Worm (Caenorhabditis elegans) whole organism, mixed stage, embryonic: Measurements from ENCODE around the gene F32E10.9.

Experiments used
- M03D4.4 ChIP-seq: sonication (generic microtip); optimal IDR thresholded peaks from 2 replicates; lab custom pipeline; 2017; ENCODE audit warnings: mild to moderate bottlenecking, missing genetic modification characterization, missing compliant biosample characterization
- bed-3 ChIP-seq: fragments of 200-800 bp; sonication (Bioruptor generic); optimal IDR thresholded peaks from 3 replicates; lab custom pipeline; 2018; ENCODE audit warnings: mild to moderate bottlenecking, missing genetic modification characterization, moderate library complexity, missing compliant biosample characterization
- ceh-39 ChIP-seq: fragments of 150-350 bp; optimal IDR thresholded peaks from 2 replicates; lab custom pipeline; 2014; ENCODE audit warnings: missing biosample characterization, missing genetic modification characterization
- ceh-43 ChIP-seq: fragments of 200-800 bp; sonication (Bioruptor generic); optimal IDR thresholded peaks from 2 replicates; lab custom pipeline; 2018; ENCODE audit warnings: mild to moderate bottlenecking, missing genetic modification characterization, moderate library complexity, missing compliant biosample characterization
- ceh-83 ChIP-seq: fragments of 200-800 bp; sonication (Bioruptor generic); optimal IDR thresholded peaks from 2 replicates; lab custom pipeline; 2018; ENCODE audit warnings: mild to moderate bottlenecking, missing genetic modification characterization, missing compliant biosample characterization
- ces-1 ChIP-seq: fragments of 150-350 bp; optimal IDR thresholded peaks from 2 replicates; lab custom pipeline; 2014; ENCODE audit warnings: missing biosample characterization, missing genetic modification reagents, missing genetic modification characterization
- cnd-1 ChIP-seq: fragments of 200-800 bp; sonication (Bioruptor generic); optimal IDR thresholded peaks from 2 replicates; lab custom pipeline; 2018; ENCODE audit warnings: mild to moderate bottlenecking, missing genetic modification characterization, missing compliant biosample characterization
- drap-1 ChIP-seq: fragments of 200-800 bp; sonication (Bioruptor generic); optimal IDR thresholded peaks from 3 replicates; lab custom pipeline; 2018; ENCODE audit warnings: mild to moderate bottlenecking, missing genetic modification characterization, missing compliant biosample characterization
- elt-1 ChIP-seq: sonication (generic microtip); optimal IDR thresholded peaks from 2 replicates; lab custom pipeline; 2017; ENCODE audit warnings: missing genetic modification characterization, mild to moderate bottlenecking, missing compliant biosample characterization, antibody characterized with exemption, moderate library complexity, borderline replicate concordance; ENCODE audit not compliant: insufficient read depth
- flh-1 ChIP-seq: fragments of 200-800 bp; sonication (Bioruptor generic); optimal IDR thresholded peaks from 2 replicates; lab custom pipeline; 2018; ENCODE audit warnings: mild to moderate bottlenecking, missing genetic modification characterization, moderate library complexity, missing compliant biosample characterization
- ham-2 ChIP-seq: fragments of 200-800 bp; sonication (Bioruptor generic); optimal IDR thresholded peaks from 2 replicates; lab custom pipeline; 2018; ENCODE audit warnings: mild to moderate bottlenecking, missing genetic modification characterization, missing compliant biosample characterization
- hlh-1 ChIP-seq: fragments of 150-350 bp; optimal IDR thresholded peaks from 2 replicates; lab custom pipeline; 2014; ENCODE audit warnings: missing biosample characterization, missing genetic modification reagents, missing genetic modification characterization
- lin-13 ChIP-seq: fragments of 150-350 bp; optimal IDR thresholded peaks from 2 replicates; lab custom pipeline; 2014; ENCODE audit warnings: missing biosample characterization, missing genetic modification characterization
- lin-32 ChIP-seq: fragments of 200-800 bp; sonication (Bioruptor generic); optimal IDR thresholded peaks from 2 replicates; lab custom pipeline; 2018; ENCODE audit warnings: mild to moderate bottlenecking, missing genetic modification characterization, missing compliant biosample characterization
- lsy-2 ChIP-seq: fragments of 150-350 bp; optimal IDR thresholded peaks from 2 replicates; lab custom pipeline; 2014; ENCODE audit warnings: missing biosample characterization, missing genetic modification characterization
- mep-1 ChIP-seq: fragments of 150-350 bp; optimal IDR thresholded peaks from 2 replicates; lab custom pipeline; 2017; ENCODE audit warnings: missing biosample characterization, missing genetic modification reagents, missing genetic modification characterization, inconsistent platforms
- mls-2 ChIP-seq: sonication (generic microtip); optimal IDR thresholded peaks from 2 replicates; lab custom pipeline; 2016; ENCODE audit warnings: mild to moderate bottlenecking, missing genetic modification characterization, moderate library complexity, missing compliant biosample characterization
- nhr-12 ChIP-seq: fragments of 150-350 bp; optimal IDR thresholded peaks from 2 replicates; lab custom pipeline; 2014; ENCODE audit warnings: missing biosample characterization, missing genetic modification characterization
- nhr-2 ChIP-seq: fragments of 150-350 bp; optimal IDR thresholded peaks from 2 replicates; lab custom pipeline; 2014; ENCODE audit warnings: missing biosample characterization, missing genetic modification characterization
- nhr-237 ChIP-seq: fragments of 150-350 bp; optimal IDR thresholded peaks from 2 replicates; lab custom pipeline; 2014; ENCODE audit warnings: missing biosample characterization, missing genetic modification characterization
- nhr-28 ChIP-seq: fragments of 150-350 bp; optimal IDR thresholded peaks from 2 replicates; lab custom pipeline; 2014; ENCODE audit warnings: missing biosample characterization, missing genetic modification characterization
- sem-2 ChIP-seq: fragments of 200-800 bp; sonication (Bioruptor generic); optimal IDR thresholded peaks from 2 replicates; lab custom pipeline; 2018; ENCODE audit warnings: mild to moderate bottlenecking, missing genetic modification characterization, missing compliant biosample characterization
- snpc-4 ChIP-seq: fragments of 150-350 bp; optimal IDR thresholded peaks from 2 replicates; lab custom pipeline; 2014; ENCODE audit warnings: missing biosample characterization, missing genetic modification characterization
- sptf-1 ChIP-seq: sonication (generic microtip); optimal IDR thresholded peaks from 2 replicates; lab custom pipeline; 2017; ENCODE audit warnings: mild to moderate bottlenecking, missing genetic modification characterization, moderate library complexity, missing compliant biosample characterization
- tbx-8 ChIP-seq: fragments of 200-800 bp; sonication (Bioruptor generic); optimal IDR thresholded peaks from 2 replicates; lab custom pipeline; 2018; ENCODE audit warnings: mild to moderate bottlenecking, missing genetic modification characterization, moderate library complexity, missing compliant biosample characterization
- unc-120 ChIP-seq: sonication (generic microtip); optimal IDR thresholded peaks from 2 replicates; lab custom pipeline; 2017; ENCODE audit warnings: missing genetic modification characterization, missing compliant biosample characterization; ENCODE audit not compliant: poor library complexity, severe bottlenecking
- unc-39 ChIP-seq: fragments of 150-350 bp; optimal IDR thresholded peaks from 2 replicates; lab custom pipeline; 2014; ENCODE audit warnings: missing biosample characterization, missing genetic modification characterization
- unc-62 ChIP-seq: fragments of 150-350 bp; optimal IDR thresholded peaks from 2 replicates; lab custom pipeline; 2014; ENCODE audit warnings: missing biosample characterization, missing genetic modification reagents, missing genetic modification characterization
- zip-8 ChIP-seq: fragments of 150-350 bp; optimal IDR thresholded peaks from 2 replicates; lab custom pipeline; 2014; ENCODE audit warnings: missing biosample characterization, missing genetic modification characterization
- ztf-11 ChIP-seq: fragments of 150-350 bp; optimal IDR thresholded peaks from 2 replicates; lab custom pipeline; 2014; ENCODE audit warnings: missing biosample characterization, missing genetic modification characterization

The F32E10.9 gene

DNA sequence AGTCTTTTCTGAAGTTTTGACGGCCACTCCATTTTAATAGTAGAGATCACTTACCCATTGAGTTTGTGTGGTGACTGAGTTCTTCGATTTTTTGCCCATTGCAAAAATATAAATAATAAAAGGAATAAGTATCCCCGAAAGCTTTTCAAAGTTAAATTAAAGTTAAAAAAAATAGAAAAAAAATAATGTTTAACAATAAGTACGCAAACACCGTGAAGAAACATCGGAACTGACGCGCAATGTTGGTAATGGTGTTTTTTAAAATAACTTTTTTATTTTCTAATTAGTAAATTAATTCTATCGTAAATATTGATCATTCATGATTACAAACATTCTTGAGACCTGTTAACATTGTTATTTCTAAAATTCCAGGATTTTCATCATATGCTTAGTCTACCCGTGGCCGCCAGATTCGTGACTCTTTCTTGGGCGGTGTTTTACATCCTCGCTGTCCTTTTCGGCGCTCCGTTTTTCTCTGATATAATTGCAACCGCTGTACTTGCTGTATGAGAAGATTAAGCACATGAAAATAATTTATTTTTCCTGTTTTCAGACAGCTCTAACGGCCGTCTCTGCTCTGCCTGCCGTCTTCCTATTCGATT lies 7.4 kb downstream of the F32E10.9 start, which contains the start of the genes F49E8.7, F49E8.8 and nprl-2:
F49E8.7 (minus strand) TSS at position 101 of the 602 bp plus-strand sequence.
F49E8.8 (plus strand) TSS at position 373 of the 602 bp plus-strand sequence.
nprl-2 (plus strand) TSS at position 552 of the 602 bp plus-strand sequence.
- TF ChIP-seq sem-2 (GFP tag; lab: Kevin White, UChicago) (no peak), zip-8 (tag; lab: Kevin White, UChicago) (no peak), sptf-1 (tag; lab: Kevin White, UChicago) (no peak), ceh-43 (GFP tag; lab: Kevin White, UChicago) (no peak), ceh-39 (tag; lab: Kevin White, UChicago) (no peak), flh-1 (GFP tag; lab: Kevin White, UChicago) (no peak), M03D4.4 (no peak), ztf-11 (no peak), ces-1 (no peak), unc-120 (tag; lab: Kevin White, UChicago) (no peak)
- TF ChIP-seq, all 35 proteins: peak for 0

DNA sequence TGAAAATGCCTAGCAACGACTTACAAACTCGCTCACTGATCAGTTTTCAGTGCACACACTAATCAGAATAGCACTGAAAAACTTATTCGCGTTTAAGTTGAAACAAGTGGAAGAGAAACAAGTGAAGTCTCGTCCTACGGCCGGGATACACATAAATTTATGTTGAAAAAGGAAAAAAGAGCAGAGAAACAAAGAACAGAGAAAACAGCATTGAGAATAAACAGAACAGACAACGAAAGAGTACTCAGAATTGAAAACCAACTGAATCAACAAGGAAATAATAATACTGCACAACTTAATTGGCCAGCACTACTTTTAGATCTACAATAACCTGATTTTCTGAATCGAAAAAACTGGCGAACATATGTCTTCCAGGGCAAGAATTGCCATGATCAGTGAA lies 9.4 kb downstream of the F32E10.9 start, which contains the start of gene F49E8.6:
F49E8.6 (minus strand) TSS at position 317 of the 400 bp plus-strand sequence.
- TF ChIP-seq flh-1 (GFP tag; lab: Kevin White, UChicago) (no peak), lin-13 (no peak), ztf-11 (no peak), lsy-2 (no peak), ham-2 (GFP tag; lab: Kevin White, UChicago) (no peak), unc-39 (tag; lab: Kevin White, UChicago) (no peak), nhr-2 (tag; lab: Kevin White, UChicago) (no peak), sptf-1 (tag; lab: Kevin White, UChicago) (no peak), zip-8 (tag; lab: Kevin White, UChicago) (no peak), drap-1 (GFP tag; lab: Kevin White, UChicago) (no peak), ceh-83 (GFP tag; lab: Kevin White, UChicago) (no peak), mls-2 (tag; lab: Kevin White, UChicago) (no peak), unc-62 (no peak), hlh-1 (no peak), ceh-39 (tag; lab: Kevin White, UChicago) (no peak), lin-32 (GFP tag; lab: Kevin White, UChicago) (no peak), ceh-43 (GFP tag; lab: Kevin White, UChicago) (no peak), nhr-28 (tag; lab: Kevin White, UChicago) (no peak)
- TF ChIP-seq, all 35 proteins: peak for 0

DNA sequence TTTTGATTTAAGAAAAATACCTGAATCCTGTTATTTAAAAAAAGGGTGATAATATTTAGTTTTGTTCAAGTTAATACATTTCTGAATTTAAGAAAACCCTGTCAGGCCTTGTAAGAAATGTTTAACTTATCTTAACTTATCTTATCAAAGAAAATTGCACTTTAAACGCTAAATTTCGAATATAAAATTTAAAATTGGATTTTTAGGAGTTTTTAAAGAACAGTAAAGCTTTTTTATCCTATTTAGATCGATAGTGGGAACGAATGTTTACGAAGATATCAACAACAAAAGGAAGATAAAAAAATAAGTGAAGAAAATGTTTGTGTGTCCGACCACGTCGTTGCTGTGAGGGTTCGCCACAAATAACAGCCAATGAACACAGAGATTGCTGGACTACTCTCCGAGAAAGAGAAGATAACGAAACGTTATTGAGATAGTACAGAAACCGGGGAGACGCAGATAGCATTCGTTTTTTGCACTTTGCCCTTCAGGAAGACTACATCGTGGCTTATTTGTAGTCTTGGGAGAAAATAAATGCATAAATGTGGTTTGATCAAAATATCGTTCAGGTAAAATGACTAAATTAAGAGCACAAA lies 10.7 kb downstream of the F32E10.9 start, which contains the start of gene dif-1:
dif-1 (minus strand) TSS at position 51 of the 596 bp plus-strand sequence.
- TF ChIP-seq bed-3 (no peak), nhr-12 (tag; lab: Kevin White, UChicago) (peak; percentile 90)

DNA sequence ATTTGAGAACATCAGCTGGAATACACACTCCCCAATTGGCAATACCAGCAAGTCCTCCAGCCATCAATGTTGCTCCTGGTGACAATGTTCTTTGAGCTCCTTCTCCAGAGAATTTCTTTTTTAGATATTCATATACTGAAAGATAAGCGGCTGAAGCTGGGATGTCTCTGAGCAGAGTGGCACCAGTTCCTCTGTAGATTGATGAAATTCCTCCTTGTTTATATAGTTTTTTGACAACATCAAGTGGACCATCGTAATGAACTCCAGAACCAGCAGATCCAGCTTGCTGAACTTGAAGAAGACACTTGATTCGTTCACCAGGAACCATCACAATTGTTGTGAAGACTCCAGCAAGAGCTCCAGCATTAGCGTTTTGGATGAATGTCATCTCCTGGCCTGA lies 11.7 kb downstream of the F32E10.9 start:
- TF ChIP-seq ceh-39 (tag; lab: Kevin White, UChicago) (no peak), ceh-83 (GFP tag; lab: Kevin White, UChicago) (no peak), lsy-2 (no peak), M03D4.4 (no peak)

DNA sequence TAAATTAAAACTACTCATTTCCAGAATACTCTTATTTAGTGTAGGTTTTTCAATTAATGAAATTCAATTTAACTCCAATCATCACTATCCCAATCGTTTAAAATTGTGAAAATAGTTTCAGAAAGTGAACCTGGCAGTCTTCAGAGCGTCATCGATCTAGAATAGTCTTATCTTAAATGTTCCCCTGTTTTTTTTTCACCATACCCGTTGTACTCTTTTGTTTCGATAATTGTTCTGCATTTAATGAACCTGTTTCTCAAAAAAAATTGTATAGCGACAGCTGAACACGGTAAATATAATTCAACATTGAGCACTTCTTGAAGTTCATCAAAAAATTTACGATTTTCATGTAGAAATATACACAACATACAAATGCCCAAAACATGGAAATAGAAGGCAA lies 12.5 kb downstream of the F32E10.9 start:
- TF ChIP-seq ceh-83 (GFP tag; lab: Kevin White, UChicago) (no peak), ceh-39 (tag; lab: Kevin White, UChicago) (no peak), elt-1 (no peak), sem-2 (GFP tag; lab: Kevin White, UChicago) (no peak), nhr-237 (tag; lab: Kevin White, UChicago) (no peak), mls-2 (tag; lab: Kevin White, UChicago) (no peak), ceh-43 (GFP tag; lab: Kevin White, UChicago) (no peak), ztf-11 (no peak)
- TF ChIP-seq, all 35 proteins: peak for 0

DNA sequence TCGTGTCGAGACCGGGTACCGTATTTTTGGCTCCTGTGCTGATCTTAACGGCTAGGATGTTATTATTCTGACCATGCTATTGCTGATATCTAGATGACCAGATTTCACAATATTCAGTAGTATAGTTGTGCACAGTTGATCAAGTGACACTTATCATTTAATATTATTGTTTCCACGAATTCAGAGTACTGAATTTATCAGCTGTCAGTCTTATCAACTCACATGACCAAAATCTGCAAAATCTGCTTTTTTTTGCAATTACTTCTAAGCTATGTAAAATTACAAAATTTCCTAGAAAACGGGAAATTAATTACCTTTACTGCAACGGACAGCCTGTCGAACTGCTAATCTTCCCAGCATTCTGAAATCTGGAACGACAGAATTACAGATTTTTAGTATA lies 13.3 kb downstream of the F32E10.9 start, which contains the start of gene pam-1:
pam-1 (minus strand) TSS at position 368 of the 400 bp plus-strand sequence.
- TF ChIP-seq drap-1 (GFP tag; lab: Kevin White, UChicago) (no peak), cnd-1 (tag; lab: Kevin White, UChicago) (no peak), snpc-4 (tag; lab: Kevin White, UChicago) (no peak), unc-120 (tag; lab: Kevin White, UChicago) (no peak), flh-1 (GFP tag; lab: Kevin White, UChicago) (no peak), unc-62 (no peak), ceh-43 (GFP tag; lab: Kevin White, UChicago) (no peak), ham-2 (GFP tag; lab: Kevin White, UChicago) (no peak), zip-8 (tag; lab: Kevin White, UChicago) (no peak), tbx-8 (GFP tag; lab: Kevin White, UChicago) (no peak), ceh-83 (GFP tag; lab: Kevin White, UChicago) (no peak), lin-13 (no peak), bed-3 (no peak), mep-1 (no peak), ztf-11 (no peak)
